Fruit fly (Drosophila melanogaster) whole organism, embryonic: ENCODE results near the gene Cht2.
A peak's percentile ranks its signal among the peaks of the same experiment; 100 is the strongest.

ENCODE experiments used
- Aef1 ChIP-seq: fragments of 200-800 bp; sonication (Bioruptor generic); IDR thresholded peaks from 3 replicates; pipeline ENCODE4 v1.3.6; 2022; ENCODE audit warnings: missing biosample characterization, missing genetic modification characterization
- CG10431 ChIP-seq: fragments of 200-800 bp; sonication (Bioruptor generic); optimal IDR thresholded peaks from 3 replicates; lab custom pipeline; 2018; ENCODE audit warnings: missing biosample characterization, mild to moderate bottlenecking, missing genetic modification characterization
- CG10543 ChIP-seq: fragments of 200-800 bp; sonication (Bioruptor generic); optimal IDR thresholded peaks from 3 replicates; lab custom pipeline; 2017; ENCODE audit warnings: missing biosample characterization, mild to moderate bottlenecking, missing genetic modification characterization, moderate library complexity
- CG10565 ChIP-seq: fragments of 200-800 bp; sonication (Bioruptor generic); optimal IDR thresholded peaks from 3 replicates; lab custom pipeline; 2016; ENCODE audit warnings: missing biosample characterization, mild to moderate bottlenecking, missing genetic modification characterization
- CG11456 ChIP-seq: fragments of 200-800 bp; sonication (Bioruptor generic); IDR thresholded peaks from 3 replicates; pipeline ENCODE4 v1.3.6; 2022; ENCODE audit warnings: missing biosample characterization, missing genetic modification characterization
- CG11504 ChIP-seq: fragments of 200-800 bp; sonication (Bioruptor generic); optimal IDR thresholded peaks from 3 replicates; lab custom pipeline; 2019; ENCODE audit warnings: missing biosample characterization, mild to moderate bottlenecking, missing genetic modification characterization, moderate library complexity
- CG12769 ChIP-seq: fragments of 200-800 bp; sonication (Bioruptor generic); optimal IDR thresholded peaks from 2 replicates; lab custom pipeline; 2019; ENCODE audit warnings: missing biosample characterization, mild to moderate bottlenecking, missing genetic modification characterization, moderate library complexity
- CG15073 ChIP-seq: fragments of 200-800 bp; sonication (Bioruptor generic); optimal IDR thresholded peaks from 2 replicates; lab custom pipeline; 2016; ENCODE audit warnings: missing biosample characterization, missing genetic modification characterization
- CG15269 ChIP-seq: fragments of 200-800 bp; sonication (Bioruptor generic); optimal IDR thresholded peaks from 2 replicates; lab custom pipeline; 2018; ENCODE audit warnings: missing biosample characterization, mild to moderate bottlenecking, missing genetic modification characterization, moderate library complexity
- CG17912 ChIP-seq: fragments of 200-800 bp; sonication (Bioruptor generic); optimal IDR thresholded peaks from 2 replicates; lab custom pipeline; 2018; ENCODE audit warnings: missing biosample characterization, mild to moderate bottlenecking, missing genetic modification characterization
- CG18476 ChIP-seq: fragments of 200-800 bp; sonication (Bioruptor generic); optimal IDR thresholded peaks from 2 replicates; lab custom pipeline; 2016; ENCODE audit warnings: missing biosample characterization, mild to moderate bottlenecking, missing genetic modification characterization
- CG31224 ChIP-seq: fragments of 200-800 bp; sonication (Bioruptor generic); IDR thresholded peaks from 2 replicates; pipeline ENCODE4 v1.3.6; 2022; ENCODE audit warnings: missing biosample characterization, missing genetic modification characterization
- CG3163 ChIP-seq: fragments of 200-800 bp; sonication (Bioruptor generic); optimal IDR thresholded peaks from 3 replicates; lab custom pipeline; 2016; ENCODE audit warnings: missing biosample characterization, missing genetic modification characterization
- CG33557 ChIP-seq: fragments of 200-800 bp; sonication (Bioruptor generic); optimal IDR thresholded peaks from 2 replicates; lab custom pipeline; 2019; ENCODE audit warnings: missing biosample characterization, mild to moderate bottlenecking, missing genetic modification characterization, moderate library complexity
- CG34422 ChIP-seq: fragments of 200-800 bp; sonication (Bioruptor generic); IDR thresholded peaks from 3 replicates; pipeline ENCODE4 v1.3.6; 2022; ENCODE audit warnings: missing biosample characterization, missing genetic modification characterization
- CG3838 ChIP-seq: fragments of 200-800 bp; sonication (Bioruptor generic); optimal IDR thresholded peaks from 3 replicates; lab custom pipeline; 2016; ENCODE audit warnings: missing biosample characterization, missing genetic modification characterization
- CG5180 ChIP-seq: fragments of 200-800 bp; sonication (Bioruptor generic); optimal IDR thresholded peaks from 3 replicates; lab custom pipeline; 2017; ENCODE audit warnings: missing biosample characterization, missing genetic modification characterization, mild to moderate bottlenecking, moderate library complexity, missing genetic modification reagents
- CG6272 ChIP-seq: fragments of 200-800 bp; sonication (Bioruptor generic); IDR thresholded peaks from 2 replicates; pipeline ENCODE4 v1.3.6; 2022; ENCODE audit warnings: missing biosample characterization, missing genetic modification characterization
- CG6689 ChIP-seq: fragments of 200-800 bp; sonication (Bioruptor generic); IDR thresholded peaks from 2 replicates; pipeline ENCODE4 v1.3.6; 2022; ENCODE audit warnings: missing biosample characterization, missing genetic modification characterization
- CG6854 ChIP-seq: fragments of 200-800 bp; sonication (Bioruptor generic); optimal IDR thresholded peaks from 3 replicates; lab custom pipeline; 2017; ENCODE audit warnings: missing biosample characterization, mild to moderate bottlenecking, missing genetic modification characterization
- CG8388 ChIP-seq: fragments of 200-800 bp; sonication (Bioruptor generic); optimal IDR thresholded peaks from 2 replicates; lab custom pipeline; 2019; ENCODE audit warnings: missing biosample characterization, mild to moderate bottlenecking, missing genetic modification characterization, moderate library complexity
- Dbx ChIP-seq: fragments of 200-800 bp; sonication (Bioruptor generic); IDR thresholded peaks from 3 replicates; pipeline ENCODE4 v1.3.6; 2022; ENCODE audit warnings: missing biosample characterization, missing genetic modification characterization
- Dfd ChIP-seq, 2 experiments: fragments of >200 bp; optimal IDR thresholded peaks; 2 replicates each; lab custom pipeline; 2017; ENCODE audit warnings: missing biosample characterization in 2 of 2, missing genetic modification characterization in 2 of 2
- Dref ChIP-seq: fragments of 200-800 bp; sonication (Bioruptor generic); IDR thresholded peaks from 2 replicates; pipeline ENCODE4 v1.3.6; 2022; ENCODE audit warnings: missing biosample characterization, missing genetic modification characterization
- Drgx ChIP-seq: fragments of 200-800 bp; sonication (Bioruptor generic); IDR thresholded peaks from 2 replicates; pipeline ENCODE4 v1.3.6; 2022; ENCODE audit warnings: missing biosample characterization, missing genetic modification characterization
- Eip74EF ChIP-seq, 2 experiments: fragments of 200-800 bp in 1 of 2; fragments of >200 bp in 1 of 2; sonication (Bioruptor generic) in 1 of 2; optimal IDR thresholded peaks; 2 replicates each; lab custom pipeline; 2017 to 2019; ENCODE audit warnings: missing biosample characterization in 2 of 2, missing genetic modification characterization in 2 of 2, mild to moderate bottlenecking in 1 of 2, moderate library complexity in 1 of 2
- Fer1 ChIP-seq: fragments of 200-800 bp; sonication (Bioruptor generic); optimal IDR thresholded peaks from 2 replicates; lab custom pipeline; 2017; ENCODE audit warnings: missing biosample characterization, mild to moderate bottlenecking, missing genetic modification characterization
- Gug ChIP-seq: fragments of 200-800 bp; sonication (Bioruptor generic); IDR thresholded peaks from 4 replicates; pipeline ENCODE4 v1.3.6; 2022; ENCODE audit warnings: missing biosample characterization, missing genetic modification characterization
- MESR4 ChIP-seq: fragments of 200-800 bp; sonication (Bioruptor generic); optimal IDR thresholded peaks from 2 replicates; lab custom pipeline; 2018; ENCODE audit warnings: missing biosample characterization, mild to moderate bottlenecking, missing genetic modification characterization, moderate library complexity
- Nf-YB ChIP-seq: fragments of 200-800 bp; sonication (Bioruptor generic); optimal IDR thresholded peaks from 3 replicates; lab custom pipeline; 2019; ENCODE audit warnings: missing biosample characterization, mild to moderate bottlenecking, missing genetic modification characterization, moderate library complexity
- Ravus ChIP-seq: fragments of 200-800 bp; sonication (Bioruptor generic); IDR thresholded peaks from 2 replicates; pipeline ENCODE4 v1.3.6; 2022; ENCODE audit warnings: missing biosample characterization, missing genetic modification characterization
- amos ChIP-seq: fragments of 200-800 bp; sonication (Bioruptor generic); IDR thresholded peaks from 2 replicates; pipeline ENCODE4 v1.3.6; 2022; ENCODE audit warnings: missing biosample characterization, missing genetic modification characterization; ENCODE audit not compliant: partially characterized antibody
- chinmo ChIP-seq: fragments of 200-800 bp; sonication (Bioruptor generic); IDR thresholded peaks from 4 replicates; pipeline ENCODE4 v1.3.6; 2022; ENCODE audit warnings: missing biosample characterization, missing genetic modification characterization; ENCODE audit not compliant: partially characterized antibody
- chm ChIP-seq: fragments of 200-800 bp; sonication (Bioruptor generic); IDR thresholded peaks from 2 replicates; pipeline ENCODE4 v1.3.6; 2022; ENCODE audit warnings: missing biosample characterization, missing genetic modification characterization
- ci ChIP-seq: fragments of 200-800 bp; sonication (Bioruptor generic); IDR thresholded peaks from 3 replicates; pipeline ENCODE4 v1.3.6; 2022; ENCODE audit warnings: missing biosample characterization, missing genetic modification characterization
- cwo ChIP-seq: fragments of 200-800 bp; sonication (Bioruptor generic); optimal IDR thresholded peaks from 3 replicates; lab custom pipeline; 2017; ENCODE audit warnings: missing biosample characterization, missing genetic modification characterization, mild to moderate bottlenecking, moderate library complexity, missing genetic modification reagents
- gcm2 ChIP-seq: fragments of 200-800 bp; sonication (Bioruptor generic); optimal IDR thresholded peaks from 2 replicates; lab custom pipeline; 2016; ENCODE audit warnings: missing biosample characterization, missing genetic modification characterization
- kah ChIP-seq: fragments of 200-800 bp; sonication (Bioruptor generic); optimal IDR thresholded peaks from 2 replicates; lab custom pipeline; 2018; ENCODE audit warnings: missing biosample characterization, mild to moderate bottlenecking, missing genetic modification characterization
- lilli ChIP-seq: fragments of 200-800 bp; sonication (Bioruptor generic); optimal IDR thresholded peaks from 3 replicates; lab custom pipeline; 2016; ENCODE audit warnings: missing biosample characterization, missing genetic modification characterization
- lmd ChIP-seq: fragments of 200-800 bp; sonication (Bioruptor generic); IDR thresholded peaks from 2 replicates; pipeline ENCODE4 v1.3.6; 2022; ENCODE audit warnings: missing biosample characterization, missing genetic modification characterization
- rib ChIP-seq: fragments of 200-800 bp; sonication (Bioruptor generic); IDR thresholded peaks from 2 replicates; pipeline ENCODE4 v1.3.6; 2022; ENCODE audit warnings: missing biosample characterization, missing genetic modification characterization
- schlank ChIP-seq: fragments of 200-800 bp; sonication (Bioruptor generic); optimal IDR thresholded peaks from 2 replicates; lab custom pipeline; 2018; ENCODE audit warnings: missing biosample characterization, mild to moderate bottlenecking, missing genetic modification characterization
- sna ChIP-seq: fragments of 200-800 bp; sonication (Bioruptor generic); IDR thresholded peaks from 2 replicates; pipeline ENCODE4 v1.3.6; 2022; ENCODE audit warnings: missing biosample characterization, missing genetic modification characterization; ENCODE audit not compliant: partially characterized antibody
- tap ChIP-seq: fragments of 200-800 bp; optimal IDR thresholded peaks from 3 replicates; lab custom pipeline; 2019; ENCODE audit warnings: missing biosample characterization, mild to moderate bottlenecking, missing genetic modification characterization, moderate library complexity
- tgo ChIP-seq: fragments of 200-800 bp; sonication (Bioruptor generic); IDR thresholded peaks from 3 replicates; pipeline ENCODE4 v1.3.6; 2022; ENCODE audit warnings: missing biosample characterization, missing genetic modification characterization
- unc-4 ChIP-seq: fragments of 200-800 bp; sonication (Bioruptor generic); IDR thresholded peaks from 2 replicates; pipeline ENCODE4 v1.3.6; 2022; ENCODE audit warnings: missing biosample characterization, missing genetic modification characterization; ENCODE audit not compliant: partially characterized antibody
- wek ChIP-seq: fragments of 200-800 bp; sonication (Bioruptor generic); optimal IDR thresholded peaks from 3 replicates; lab custom pipeline; 2018; ENCODE audit warnings: missing biosample characterization, mild to moderate bottlenecking, missing genetic modification characterization, moderate library complexity
- zen2 ChIP-seq: fragments of 200-800 bp; sonication (Bioruptor generic); IDR thresholded peaks from 3 replicates; pipeline ENCODE4 v1.3.6; 2022; ENCODE audit warnings: missing biosample characterization, missing genetic modification characterization; ENCODE audit not compliant: partially characterized antibody
- zf30C ChIP-seq: fragments of 200-800 bp; sonication (Bioruptor generic); optimal IDR thresholded peaks from 3 replicates; lab custom pipeline; 2018; ENCODE audit warnings: missing biosample characterization, mild to moderate bottlenecking, missing genetic modification characterization

Gene Cht2

DNA sequence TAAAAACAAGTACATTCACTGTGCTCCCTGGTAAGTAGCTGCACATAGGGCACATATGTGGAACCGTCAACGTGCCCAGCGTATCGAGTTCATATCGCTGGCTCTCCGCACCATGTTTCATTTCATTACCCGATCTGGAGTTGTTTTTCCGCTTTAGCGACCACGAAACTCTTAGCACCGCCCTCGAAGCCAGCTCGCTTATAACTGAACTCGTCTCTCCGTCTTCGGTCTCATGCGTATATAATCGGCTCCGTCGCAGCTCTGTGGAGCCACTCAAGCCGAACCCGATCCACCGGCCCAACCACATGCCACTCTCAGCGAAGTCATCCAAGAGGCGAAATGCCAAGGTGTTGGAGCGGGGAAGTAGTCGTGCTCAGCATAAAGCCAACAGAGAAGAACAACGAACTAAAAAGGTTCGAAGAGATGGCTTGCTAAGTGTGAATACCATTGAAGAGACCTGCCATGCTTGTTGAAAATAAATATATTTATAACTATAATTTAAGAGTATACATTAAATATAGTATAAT lies at the start of gene Cht2:
TSS of gene Cht2 (minus strand) at position 477 of the 527 bp plus-strand sequence.
- TF ChIP-seq CG11504 (no peak), chinmo (GFP tag; lab: Robert Waterston, UW) (peak; percentile 76; the same call in 1 of the 4 replicates), lmd (GFP tag; lab: Robert Waterston, UW) (no peak), zen2 (GFP tag; lab: Robert Waterston, UW) (0 out of 3 replicates have a peak, but pooled peaks have one; percentile 38), Dref (GFP tag; lab: Robert Waterston, UW) (0 out of 2 replicates have a peak, but pooled peaks have one; percentile 7), Dfd (GFP tag; optimal IDR thresholded peaks at IDR 0.05; lab: Kevin White, UChicago) (no peak), CG31224 (GFP tag; lab: Robert Waterston, UW) (0 out of 2 replicates have a peak, but pooled peaks have one; percentile 12), wek (GFP tag; lab: Kevin White, UChicago) (no peak), cwo (GFP tag; lab: Kevin White, UChicago) (no peak), Eip74EF (GFP tag; optimal IDR thresholded peaks at IDR 0.05; lab: Kevin White, UChicago) (no peak), CG6272 (no peak), Nf-YB (GFP tag; lab: Kevin White, UChicago) (peak; percentile 1), Gug (GFP tag; lab: Robert Waterston, UW) (no peak), Ravus (no peak), CG12769 (tag; lab: Kevin White, UChicago) (peak; percentile 70), CG3163 (peak; percentile 82), CG10565 (GFP tag; lab: Kevin White, UChicago) (no peak), kah (GFP tag; lab: Kevin White, UChicago) (no peak), ci (GFP tag; lab: Robert Waterston, UW) (peak; percentile 58; the same call in 1 of the 3 replicates), CG17912 (GFP tag; lab: Kevin White, UChicago) (no peak), CG15269 (tag; lab: Kevin White, UChicago) (peak; percentile 49), zf30C (GFP tag; lab: Kevin White, UChicago) (no peak), gcm2 (GFP tag; lab: Kevin White, UChicago) (peak; percentile 18), CG6689 (GFP tag; lab: Robert Waterston, UW) (0 out of 2 replicates have a peak, but pooled peaks have one; percentile 8), CG15073 (no peak), CG3838 (no peak), CG10431 (GFP tag; lab: Kevin White, UChicago) (no peak), CG6854 (peak; percentile 23), tap (no peak), Aef1 (GFP tag; lab: Robert Waterston, UW) (no peak), CG10543 (GFP tag; lab: Kevin White, UChicago) (peak; percentile 73), CG34422 (peak; percentile 51; the same call in 1 of the 3 replicates), rib (GFP tag; lab: Robert Waterston, UW) (peak; percentile 17; the same call in 1 of the 2 replicates), Dbx (0 out of 3 replicates have a peak, but pooled peaks have one; percentile 20), CG5180 (GFP tag; lab: Kevin White, UChicago) (peak; percentile 81), Fer1 (GFP tag; lab: Kevin White, UChicago) (no peak), tgo (no peak), Drgx (GFP tag; lab: Robert Waterston, UW) (peak; percentile 42; the same call in 1 of the 2 replicates), CG8388 (GFP tag; lab: Kevin White, UChicago) (no peak), chm (0 out of 2 replicates have a peak, but pooled peaks have one; percentile 12), sna (peak; percentile 27; the same call in 1 of the 2 replicates), CG18476 (GFP tag; lab: Kevin White, UChicago) (peak; percentile 34), amos (GFP tag; lab: Robert Waterston, UW) (no peak; the same call in 1 of the 2 replicates), MESR4 (GFP tag; lab: Kevin White, UChicago) (no peak), unc-4 (GFP tag; lab: Robert Waterston, UW) (peak; percentile 21; the same call in 1 of the 2 replicates), schlank (tag; lab: Kevin White, UChicago) (no peak), CG11456 (GFP tag; lab: Robert Waterston, UW) (no peak), CG33557 (GFP tag; lab: Kevin White, UChicago) (no peak), lilli (GFP tag; lab: Kevin White, UChicago) (no peak)
